Worm (Caenorhabditis elegans) whole organism, L3 larva: ENCODE measurements around the gene C18D11.9.
A peak's percentile ranks its signal among the peaks of the same experiment; 100 is the strongest.

Experiments
- R02D3.7 ChIP-seq: fragments of 150-350 bp; optimal IDR thresholded peaks from 2 replicates; lab custom pipeline; 2014; ENCODE audit warnings: missing biosample characterization, missing genetic modification characterization
- ZK546.5 ChIP-seq: sonication (generic microtip); optimal IDR thresholded peaks from 2 replicates; lab custom pipeline; 2017; ENCODE audit warnings: missing biosample characterization, missing genetic modification characterization
- aly-2 ChIP-seq: fragments of 150-350 bp; optimal IDR thresholded peaks from 2 replicates; lab custom pipeline; 2014; ENCODE audit warnings: missing biosample characterization, missing genetic modification characterization
- ama-1 ChIP-seq: fragments of 150-350 bp; optimal IDR thresholded peaks from 2 replicates; lab custom pipeline; 2018
- ceh-28 ChIP-seq: fragments of 150-350 bp; optimal IDR thresholded peaks from 2 replicates; lab custom pipeline; 2014; ENCODE audit warnings: missing biosample characterization, missing genetic modification reagents, missing genetic modification characterization
- ceh-82 ChIP-seq: fragments of 150-350 bp; optimal IDR thresholded peaks from 2 replicates; lab custom pipeline; 2014; ENCODE audit warnings: missing biosample characterization, missing genetic modification characterization
- daf-12 ChIP-seq: fragments of 150-350 bp; optimal IDR thresholded peaks from 2 replicates; lab custom pipeline; 2014; ENCODE audit warnings: missing biosample characterization, missing genetic modification reagents, missing genetic modification characterization
- egl-5 ChIP-seq: fragments of 150-350 bp; optimal IDR thresholded peaks from 2 replicates; lab custom pipeline; 2017; ENCODE audit warnings: missing biosample characterization, missing genetic modification reagents, missing genetic modification characterization, inconsistent platforms
- elt-2 ChIP-seq: sonication (generic microtip); optimal IDR thresholded peaks from 2 replicates; lab custom pipeline; 2016; ENCODE audit warnings: missing genetic modification reagents, mild to moderate bottlenecking, missing genetic modification characterization, missing compliant biosample characterization
- elt-3 ChIP-seq, 3 experiments: fragments of 150-350 bp in 1 of 3; sonication (generic microtip) in 2 of 3; optimal IDR thresholded peaks; 2 replicates in 2 of 3; 4 replicates in 1 of 3; lab custom pipeline; 2014 to 2017; ENCODE audit warnings: missing biosample characterization in 3 of 3, missing genetic modification characterization in 3 of 3
- eor-1 ChIP-seq, 2 experiments: fragments of 150-350 bp; optimal IDR thresholded peaks; 2 replicates each; lab custom pipeline; 2014 to 2018; ENCODE audit warnings: missing biosample characterization in 2 of 2, missing genetic modification characterization in 2 of 2
- fkh-2 ChIP-seq: fragments of 150-350 bp; optimal IDR thresholded peaks from 2 replicates; lab custom pipeline; 2014; ENCODE audit warnings: missing biosample characterization, missing genetic modification reagents, missing genetic modification characterization
- fos-1 ChIP-seq: fragments of 150-350 bp; optimal IDR thresholded peaks from 2 replicates; lab custom pipeline; 2014; ENCODE audit warnings: missing biosample characterization, missing genetic modification characterization
- hmg-11 ChIP-seq: sonication (generic microtip); optimal IDR thresholded peaks from 2 replicates; lab custom pipeline; 2016; ENCODE audit warnings: missing genetic modification characterization, missing compliant biosample characterization
- jun-1 ChIP-seq: fragments of 150-350 bp; optimal IDR thresholded peaks from 2 replicates; lab custom pipeline; 2014; ENCODE audit warnings: missing biosample characterization, missing genetic modification reagents, missing genetic modification characterization
- lin-15B ChIP-seq: fragments of 150-350 bp; optimal IDR thresholded peaks from 2 replicates; lab custom pipeline; 2014; ENCODE audit warnings: missing biosample characterization, missing genetic modification characterization
- lin-39 ChIP-seq: fragments of 150-350 bp; optimal IDR thresholded peaks from 2 replicates; lab custom pipeline; 2018; ENCODE audit warnings: missing biosample characterization, missing genetic modification reagents, missing genetic modification characterization
- lsy-12 ChIP-seq: sonication (generic microtip); optimal IDR thresholded peaks from 2 replicates; lab custom pipeline; 2016; ENCODE audit warnings: mild to moderate bottlenecking, missing genetic modification characterization, missing compliant biosample characterization
- mdl-1 ChIP-seq: fragments of 150-350 bp; optimal IDR thresholded peaks from 2 replicates; lab custom pipeline; 2014; ENCODE audit warnings: missing biosample characterization, missing genetic modification characterization
- mml-1 ChIP-seq: fragments of 150-350 bp; sonication (generic microtip); optimal IDR thresholded peaks from 3 replicates; lab custom pipeline; 2014; ENCODE audit warnings: missing biosample characterization, missing genetic modification characterization
- nfya-1 ChIP-seq: sonication (generic microtip); optimal IDR thresholded peaks from 2 replicates; lab custom pipeline; 2017; ENCODE audit warnings: missing genetic modification characterization, mild to moderate bottlenecking, missing compliant biosample characterization, antibody characterized with exemption, moderate library complexity; ENCODE audit not compliant: insufficient read depth
- nhr-11 ChIP-seq: fragments of 150-350 bp; optimal IDR thresholded peaks from 2 replicates; lab custom pipeline; 2014; ENCODE audit warnings: missing biosample characterization, missing genetic modification characterization
- nhr-12 ChIP-seq: fragments of 150-350 bp; optimal IDR thresholded peaks from 2 replicates; lab custom pipeline; 2014; ENCODE audit warnings: missing biosample characterization, missing genetic modification characterization
- nhr-237 ChIP-seq: fragments of 150-350 bp; optimal IDR thresholded peaks from 2 replicates; lab custom pipeline; 2014; ENCODE audit warnings: missing biosample characterization, missing genetic modification characterization
- nhr-67 ChIP-seq: fragments of 150-350 bp; optimal IDR thresholded peaks from 2 replicates; lab custom pipeline; 2014; ENCODE audit warnings: missing biosample characterization, missing genetic modification characterization
- nhr-76 ChIP-seq: fragments of 150-350 bp; sonication (generic microtip); optimal IDR thresholded peaks from 5 replicates; lab custom pipeline; 2014; ENCODE audit warnings: missing biosample characterization, missing genetic modification characterization
- nhr-77 ChIP-seq: fragments of 150-350 bp; optimal IDR thresholded peaks from 2 replicates; lab custom pipeline; 2014; ENCODE audit warnings: missing biosample characterization, missing genetic modification characterization
- pha-4 ChIP-seq: fragments of 150-350 bp; optimal IDR thresholded peaks from 2 replicates; lab custom pipeline; 2014; ENCODE audit warnings: missing biosample characterization, missing genetic modification reagents, missing genetic modification characterization
- sea-2 ChIP-seq: fragments of 150-350 bp; sonication (generic microtip); optimal IDR thresholded peaks from 4 replicates; lab custom pipeline; 2014; ENCODE audit warnings: missing biosample characterization, missing genetic modification reagents, missing genetic modification characterization
- skn-1 ChIP-seq: fragments of 150-350 bp; optimal IDR thresholded peaks from 2 replicates; lab custom pipeline; 2014; ENCODE audit warnings: missing biosample characterization, missing genetic modification characterization
- tbx-2 ChIP-seq: sonication (generic microtip); optimal IDR thresholded peaks from 2 replicates; lab custom pipeline; 2016; ENCODE audit warnings: mild to moderate bottlenecking, missing genetic modification characterization, missing compliant biosample characterization
- unc-39 ChIP-seq: sonication (generic microtip); optimal IDR thresholded peaks from 4 replicates; lab custom pipeline; 2017; ENCODE audit warnings: missing biosample characterization, missing genetic modification characterization
- unc-62 ChIP-seq: fragments of 150-350 bp; sonication (generic microtip); optimal IDR thresholded peaks from 4 replicates; lab custom pipeline; 2014; ENCODE audit warnings: missing biosample characterization, missing genetic modification reagents, missing genetic modification characterization
- zag-1 ChIP-seq: fragments of 150-350 bp; optimal IDR thresholded peaks from 2 replicates; lab custom pipeline; 2014; ENCODE audit warnings: missing biosample characterization, missing genetic modification characterization
- ztf-11 ChIP-seq: fragments of 150-350 bp; optimal IDR thresholded peaks from 2 replicates; lab custom pipeline; 2014; ENCODE audit warnings: missing biosample characterization, missing genetic modification characterization
- ztf-4 ChIP-seq: fragments of 150-350 bp; optimal IDR thresholded peaks from 2 replicates; lab custom pipeline; 2014; ENCODE audit warnings: missing biosample characterization, missing genetic modification characterization

C18D11.9 gene

ce11 chrIII:11846365-11846764 is 37.4 kb downstream of the C18D11.9 start, which contains the start of gene ntl-3:
Gene ntl-3, minus strand, starts transcription at chrIII:11846465.
- TF ChIP-seq mml-1 (tag; lab: Kevin White, UChicago) (no peak), elt-3 (tag; optimal IDR thresholded peaks at IDR 0.05; lab: Kevin White, UChicago) (no peak), ama-1 (lab: Kevin White, UChicago) (no peak), nhr-67 (no peak), unc-62 (GFP tag; lab: Kevin White, UChicago) (no peak), lin-39 (tag; lab: Kevin White, UChicago) (no peak)

- TF ChIP-seq unc-62 (GFP tag; lab: Kevin White, UChicago): no peak
- no peak for TF ChIP-seq nhr-76
- TF ChIP-seq ceh-28: peak; percentile 61
- TF ChIP-seq ZK546.5 (tag; lab: Kevin White, UChicago): no peak
- TF ChIP-seq nhr-11: no peak
- no peak for TF ChIP-seq tbx-2 (tag; lab: Kevin White, UChicago)
- TF ChIP-seq nfya-1 (tag; lab: Kevin White, UChicago): peak; percentile 45
Observed at ce11 chrIII:11847014-11847413, 38.1 kb downstream of the C18D11.9 start.

- no peak for TF ChIP-seq jun-1 (tag; lab: Kevin White, UChicago)
- TF ChIP-seq ztf-4 (tag; lab: Kevin White, UChicago): no peak
- peak; percentile 97 for TF ChIP-seq nfya-1 (tag; lab: Kevin White, UChicago)
- no peak for TF ChIP-seq tbx-2 (tag; lab: Kevin White, UChicago)
- no peak for TF ChIP-seq fkh-2 (tag; lab: Kevin White, UChicago)
- TF ChIP-seq ama-1 (lab: Kevin White, UChicago): no peak
- TF ChIP-seq sea-2: no peak
- peak; percentile 66 for TF ChIP-seq lin-15B (tag; lab: Kevin White, UChicago)
- peak; percentile 59 for TF ChIP-seq egl-5 (tag; lab: Kevin White, UChicago)
- peak; percentile 33 for TF ChIP-seq hmg-11 (tag; lab: Kevin White, UChicago)
- no peak for TF ChIP-seq unc-39 (tag; lab: Kevin White, UChicago)
- no peak for TF ChIP-seq nhr-67
- no peak for TF ChIP-seq nhr-77 (tag; lab: Kevin White, UChicago)
- no peak for TF ChIP-seq skn-1
- no peak for TF ChIP-seq ztf-11 (tag; lab: Kevin White, UChicago)
- no peak for TF ChIP-seq nhr-12 (tag; lab: Kevin White, UChicago)
- peak; percentile 64 for TF ChIP-seq lin-39 (tag; lab: Kevin White, UChicago)
- no peak for TF ChIP-seq nhr-76
- no peak for TF ChIP-seq ceh-28
- no peak for TF ChIP-seq R02D3.7 (tag; lab: Kevin White, UChicago)
- no peak for TF ChIP-seq daf-12 (tag; lab: Kevin White, UChicago)
- TF ChIP-seq pha-4 (tag; lab: Kevin White, UChicago): peak; percentile 69
- TF ChIP-seq aly-2 (tag; lab: Kevin White, UChicago): no peak
- TF ChIP-seq ceh-82 (tag; lab: Kevin White, UChicago): no peak
- TF ChIP-seq nhr-237 (tag; lab: Kevin White, UChicago): no peak
- TF ChIP-seq lsy-12 (tag; lab: Kevin White, UChicago): no peak
- TF ChIP-seq elt-2 (tag; lab: Kevin White, UChicago): peak; percentile 9
- TF ChIP-seq, all 47 proteins: peak for 7
Observed at ce11 chrIII:11847658-11848202, 38.8 kb downstream of the C18D11.9 start, which contains the start of gene mif-1. Gene mif-1, plus strand, starts transcription at chrIII:11848152.

- TF ChIP-seq lin-39 (tag; lab: Kevin White, UChicago): no peak
- TF ChIP-seq tbx-2 (tag; lab: Kevin White, UChicago): no peak
- TF ChIP-seq mdl-1 (tag; lab: Kevin White, UChicago): no peak
- TF ChIP-seq eor-1 (tag; optimal IDR thresholded peaks at IDR 0.05; lab: Kevin White, UChicago): no peak
- no peak for TF ChIP-seq fos-1 (tag; lab: Kevin White, UChicago)
- TF ChIP-seq zag-1: no peak
- TF ChIP-seq, all 47 proteins: peak for 0
Observed at ce11 chrIII:11848317-11848716, 39.4 kb downstream of the C18D11.9 start.
